Fruit fly (Drosophila melanogaster): Measurements from ENCODE around the gene hth.

hth gene

DNA sequence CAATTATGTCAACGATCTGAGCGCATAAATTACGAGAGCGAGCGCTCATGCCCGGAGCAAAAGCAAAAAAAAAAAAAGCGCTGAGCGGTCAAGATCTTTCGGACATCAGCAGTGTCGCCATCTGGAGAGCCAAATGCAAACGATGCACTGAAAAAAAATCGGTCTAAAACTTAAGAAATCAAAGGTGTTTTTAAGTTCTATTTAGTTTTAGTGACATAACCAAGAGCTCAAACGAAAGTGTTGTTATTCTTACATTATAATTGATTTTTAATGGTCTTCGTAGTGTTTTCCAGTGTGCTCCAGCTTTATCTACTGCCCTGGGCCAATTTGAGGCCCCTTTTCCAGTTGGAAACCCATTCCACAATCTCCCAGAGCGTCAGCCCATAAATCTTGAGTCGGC is 9.4 kb downstream of the hth start (continued):
- TF ChIP-seq Asciz (GFP tag; optimal IDR thresholded peaks at IDR 0.05) (peak; percentile 13), CG1603 (tag; optimal IDR thresholded peaks at IDR 0.05) (peak; percentile 11), HLH54F (GFP tag; optimal IDR thresholded peaks at IDR 0.05) (no peak), sim (GFP tag; IDR thresholded peaks at IDR 0.05) (0 out of 2 replicates have a peak, but pooled peaks have one; percentile 27), phol (tag; optimal IDR thresholded peaks at IDR 0.05) (peak; percentile 13), chn (GFP tag; optimal IDR thresholded peaks at IDR 0.05) (peak; percentile 12), zf30C (GFP tag; optimal IDR thresholded peaks at IDR 0.05) (no peak), unc-4 (GFP tag; IDR thresholded peaks at IDR 0.05; ENCODE audit: partially characterized antibody) (no peak), btn (GFP tag; optimal IDR thresholded peaks at IDR 0.05) (peak; percentile 0), Ets65A (GFP tag) (peak; percentile 75), CG17328 (GFP tag; IDR thresholded peaks at IDR 0.05) (peak; percentile 53; the same call in 1 of the 2 replicates), CG5245 (GFP tag; optimal IDR thresholded peaks at IDR 0.05) (no peak), odd (GFP tag; optimal IDR thresholded peaks at IDR 0.05) (no peak), CG2712 (tag; optimal IDR thresholded peaks at IDR 0.05) (peak; percentile 37), CG17361 (GFP tag; IDR thresholded peaks at IDR 0.05) (no peak), pan (optimal IDR thresholded peaks at IDR 0.05) (no peak), pan (GFP tag; optimal IDR thresholded peaks at IDR 0.05 in 1 of 2, IDR thresholded peaks at IDR 0.05 in 1 of 2) (peak in 1 of 2 experiments; percentile 25), CG10979 (tag; optimal IDR thresholded peaks at IDR 0.05) (peak; percentile 43), CG30403 (GFP tag; optimal IDR thresholded peaks at IDR 0.05) (peak; percentile 14), trem (tag; optimal IDR thresholded peaks at IDR 0.05) (peak; percentile 8), vnd (GFP tag; IDR thresholded peaks at IDR 0.05; ENCODE audit: partially characterized antibody) (no peak), zfh1 (GFP tag; IDR thresholded peaks at IDR 0.05) (peak; percentile 48; the same call in 2 of the 3 replicates), gce (GFP tag; IDR thresholded peaks at IDR 0.05) (0 out of 3 replicates have a peak, but pooled peaks have one; percentile 19), Xrp1 (GFP tag; IDR thresholded peaks at IDR 0.05) (peak; percentile 38; the same call in 1 of the 2 replicates), Max (GFP tag; optimal IDR thresholded peaks at IDR 0.05) (no peak), CG16863 (GFP tag; optimal IDR thresholded peaks at IDR 0.05) (no peak), dmrt11E (tag; optimal IDR thresholded peaks at IDR 0.05) (peak; percentile 2), sisA (GFP tag; IDR thresholded peaks at IDR 0.05) (peak; percentile 6; the same call in 1 of the 2 replicates), CG6689 (GFP tag; IDR thresholded peaks at IDR 0.05) (peak; percentile 25; the same call in 1 of the 2 replicates), Med (GFP tag) (peak; percentile 27), Blimp-1 (GFP tag; optimal IDR thresholded peaks at IDR 0.05) (peak; percentile 44), ken (GFP tag; IDR thresholded peaks at IDR 0.05) (no peak), Hr78 (GFP tag; optimal IDR thresholded peaks at IDR 0.05) (no peak), Sox102F (GFP tag; optimal IDR thresholded peaks at IDR 0.05) (peak; percentile 21), dysf (GFP tag; IDR thresholded peaks at IDR 0.05) (0 out of 3 replicates have a peak, but pooled peaks have one; percentile 19), CG13775 (GFP tag; optimal IDR thresholded peaks at IDR 0.05) (peak; percentile 5), chm (GFP tag; IDR thresholded peaks at IDR 0.05) (no peak), Drgx (GFP tag; IDR thresholded peaks at IDR 0.05) (peak; percentile 44), Camta (GFP tag; optimal IDR thresholded peaks at IDR 0.05) (peak; percentile 34), CG4730 (GFP tag; IDR thresholded peaks at IDR 0.05) (no peak), CG17829 (tag; optimal IDR thresholded peaks at IDR 0.05) (peak; percentile 14), CG7839 (tag; optimal IDR thresholded peaks at IDR 0.05) (peak; percentile 17), CG11504 (tag; optimal IDR thresholded peaks at IDR 0.05) (peak; percentile 25), ATbp (GFP tag; optimal IDR thresholded peaks at IDR 0.05) (peak; percentile 23), amos (GFP tag; IDR thresholded peaks at IDR 0.05; ENCODE audit: partially characterized antibody) (no peak)

Data from whole organism, embryonic.